Fruit fly (Drosophila melanogaster) whole organism, embryonic: ENCODE results near the gene Cyp12a4.

ENCODE experiments used
- B-H2 ChIP-seq: fragments of 200-800 bp; sonication (Bioruptor generic); optimal IDR thresholded peaks from 2 replicates; lab custom pipeline; 2018; ENCODE audit warnings: missing biosample characterization, mild to moderate bottlenecking, missing genetic modification characterization
- Bteb2 ChIP-seq: fragments of 200-800 bp; sonication (Bioruptor generic); optimal IDR thresholded peaks from 2 replicates; lab custom pipeline; 2016; ENCODE audit warnings: missing biosample characterization, missing genetic modification characterization
- CG10274 ChIP-seq: fragments of 200-800 bp; sonication (Bioruptor generic); optimal IDR thresholded peaks from 3 replicates; lab custom pipeline; 2017; ENCODE audit warnings: missing biosample characterization, mild to moderate bottlenecking, missing genetic modification characterization
- CG10366 ChIP-seq: fragments of 200-800 bp; sonication (Bioruptor generic); IDR thresholded peaks from 2 replicates; pipeline ENCODE4 v1.3.6; 2022; ENCODE audit warnings: missing biosample characterization, missing genetic modification characterization
- CG11247 ChIP-seq: fragments of 200-800 bp; sonication (Bioruptor generic); IDR thresholded peaks from 2 replicates; pipeline ENCODE4 v1.3.6; 2022; ENCODE audit warnings: missing biosample characterization, missing genetic modification characterization
- CG12155 ChIP-seq: fragments of 200-800 bp; sonication (Bioruptor generic); optimal IDR thresholded peaks from 3 replicates; lab custom pipeline; 2016; ENCODE audit warnings: missing biosample characterization, missing genetic modification characterization
- CG12299 ChIP-seq: fragments of 200-800 bp; sonication (Bioruptor generic); optimal IDR thresholded peaks from 2 replicates; lab custom pipeline; 2018; ENCODE audit warnings: missing biosample characterization, mild to moderate bottlenecking, missing genetic modification characterization
- CG12769 ChIP-seq: fragments of 200-800 bp; sonication (Bioruptor generic); optimal IDR thresholded peaks from 2 replicates; lab custom pipeline; 2019; ENCODE audit warnings: missing biosample characterization, mild to moderate bottlenecking, missing genetic modification characterization, moderate library complexity
- CG14965 ChIP-seq: fragments of 200-800 bp; sonication (Bioruptor generic); optimal IDR thresholded peaks from 2 replicates; lab custom pipeline; 2016; ENCODE audit warnings: missing biosample characterization, missing genetic modification characterization, borderline replicate concordance
- CG16779 ChIP-seq: fragments of 200-800 bp; sonication (Bioruptor generic); IDR thresholded peaks from 2 replicates; pipeline ENCODE4 v1.3.6; 2022; ENCODE audit warnings: missing biosample characterization, missing genetic modification characterization
- CG16863 ChIP-seq: fragments of 200-800 bp; sonication (Bioruptor generic); optimal IDR thresholded peaks from 3 replicates; lab custom pipeline; 2016; ENCODE audit warnings: missing biosample characterization, missing genetic modification characterization
- CG17328 ChIP-seq: fragments of 200-800 bp; sonication (Bioruptor generic); IDR thresholded peaks from 2 replicates; pipeline ENCODE4 v1.3.6; 2022; ENCODE audit warnings: missing biosample characterization, missing genetic modification characterization
- CG18764 ChIP-seq: fragments of 200-800 bp; sonication (Bioruptor generic); optimal IDR thresholded peaks from 3 replicates; lab custom pipeline; 2016; ENCODE audit warnings: missing biosample characterization, missing genetic modification characterization
- CG32532 ChIP-seq: fragments of 200-800 bp; sonication (Bioruptor generic); IDR thresholded peaks from 2 replicates; pipeline ENCODE4 v1.3.6; 2022; ENCODE audit warnings: missing biosample characterization, missing genetic modification characterization
- CG32772 ChIP-seq: fragments of 200-800 bp; sonication (Bioruptor generic); IDR thresholded peaks from 2 replicates; pipeline ENCODE4 v1.3.6; 2022; ENCODE audit warnings: missing biosample characterization, missing genetic modification characterization
- CG3281 ChIP-seq: fragments of 200-800 bp; sonication (Bioruptor generic); optimal IDR thresholded peaks from 3 replicates; lab custom pipeline; 2017; ENCODE audit warnings: missing biosample characterization, mild to moderate bottlenecking, missing genetic modification characterization
- CG33213 ChIP-seq: fragments of 200-800 bp; sonication (Bioruptor generic); optimal IDR thresholded peaks from 3 replicates; lab custom pipeline; 2016; ENCODE audit warnings: missing biosample characterization, missing genetic modification characterization
- CG5953 ChIP-seq: fragments of 200-800 bp; sonication (Bioruptor generic); IDR thresholded peaks from 2 replicates; pipeline ENCODE4 v1.3.6; 2022; ENCODE audit warnings: missing biosample characterization, missing genetic modification characterization
- CG6254 ChIP-seq: fragments of 200-800 bp; sonication (Bioruptor generic); optimal IDR thresholded peaks from 3 replicates; lab custom pipeline; 2017; ENCODE audit warnings: mild to moderate bottlenecking, missing biosample characterization, missing genetic modification reagents, missing genetic modification characterization
- CG7372 ChIP-seq: fragments of 200-800 bp; sonication (Bioruptor generic); IDR thresholded peaks from 2 replicates; pipeline ENCODE4 v1.3.6; 2022; ENCODE audit warnings: missing biosample characterization, missing genetic modification characterization
- CG8388 ChIP-seq: fragments of 200-800 bp; sonication (Bioruptor generic); optimal IDR thresholded peaks from 2 replicates; lab custom pipeline; 2019; ENCODE audit warnings: missing biosample characterization, mild to moderate bottlenecking, missing genetic modification characterization, moderate library complexity
- CG8478 ChIP-seq: fragments of >200 bp; optimal IDR thresholded peaks from 2 replicates; lab custom pipeline; 2018
- CG8924 ChIP-seq: fragments of 200-800 bp; optimal IDR thresholded peaks from 3 replicates; lab custom pipeline; 2019; ENCODE audit warnings: missing biosample characterization, mild to moderate bottlenecking, missing genetic modification characterization, moderate library complexity
- CG9797 ChIP-seq: fragments of 200-800 bp; sonication (Bioruptor generic); optimal IDR thresholded peaks from 3 replicates; lab custom pipeline; 2018; ENCODE audit warnings: missing biosample characterization, mild to moderate bottlenecking, missing genetic modification characterization
- Eip74EF ChIP-seq, 2 experiments: fragments of 200-800 bp in 1 of 2; fragments of >200 bp in 1 of 2; sonication (Bioruptor generic) in 1 of 2; optimal IDR thresholded peaks; 2 replicates each; lab custom pipeline; 2017 to 2019; ENCODE audit warnings: missing biosample characterization in 2 of 2, missing genetic modification characterization in 2 of 2, mild to moderate bottlenecking in 1 of 2, moderate library complexity in 1 of 2
- Fer3 ChIP-seq: fragments of 200-800 bp; sonication (Bioruptor generic); optimal IDR thresholded peaks from 2 replicates; lab custom pipeline; 2018; ENCODE audit warnings: missing biosample characterization, mild to moderate bottlenecking, missing genetic modification characterization, moderate library complexity
- HHEX ChIP-seq: fragments of 200-800 bp; sonication (Bioruptor generic); optimal IDR thresholded peaks from 3 replicates; lab custom pipeline; 2017; ENCODE audit warnings: missing biosample characterization, mild to moderate bottlenecking, missing genetic modification characterization, missing genetic modification reagents
- Lhr ChIP-seq: fragments of 200-800 bp; sonication (Bioruptor generic); optimal IDR thresholded peaks from 3 replicates; lab custom pipeline; 2017; ENCODE audit warnings: mild to moderate bottlenecking, missing biosample characterization, missing genetic modification reagents, missing genetic modification characterization
- Lim3 ChIP-seq: fragments of 200-800 bp; sonication (Bioruptor generic); IDR thresholded peaks from 2 replicates; pipeline ENCODE4 v1.3.6; 2022; ENCODE audit warnings: missing biosample characterization, missing genetic modification characterization
- NFAT ChIP-seq: fragments of 200-800 bp; sonication (Bioruptor generic); IDR thresholded peaks from 2 replicates; pipeline ENCODE4 v1.3.6; 2022; ENCODE audit warnings: missing biosample characterization, missing genetic modification characterization
- Poxn ChIP-seq: fragments of 200-800 bp; sonication (Bioruptor generic); IDR thresholded peaks from 2 replicates; pipeline ENCODE4 v1.3.6; 2022; ENCODE audit warnings: missing biosample characterization, missing genetic modification characterization
- Ravus ChIP-seq: fragments of 200-800 bp; sonication (Bioruptor generic); IDR thresholded peaks from 2 replicates; pipeline ENCODE4 v1.3.6; 2022; ENCODE audit warnings: missing biosample characterization, missing genetic modification characterization
- Side ChIP-seq: fragments of 200-800 bp; sonication (Bioruptor generic); optimal IDR thresholded peaks from 2 replicates; lab custom pipeline; 2016; ENCODE audit warnings: missing biosample characterization, missing genetic modification characterization
- Spps ChIP-seq: fragments of 200-800 bp; sonication (Bioruptor generic); optimal IDR thresholded peaks from 2 replicates; lab custom pipeline; 2018; ENCODE audit warnings: missing biosample characterization, mild to moderate bottlenecking, missing genetic modification characterization
- Xbp1 ChIP-seq: fragments of 200-800 bp; sonication (Bioruptor generic); optimal IDR thresholded peaks from 3 replicates; lab custom pipeline; 2016; ENCODE audit warnings: missing biosample characterization, mild to moderate bottlenecking, missing genetic modification characterization
- da ChIP-seq: fragments of 200-800 bp; sonication (Bioruptor generic); optimal IDR thresholded peaks from 2 replicates; lab custom pipeline; 2016; ENCODE audit warnings: missing biosample characterization, missing genetic modification characterization
- danr ChIP-seq: fragments of 200-800 bp; sonication (Bioruptor generic); IDR thresholded peaks from 2 replicates; pipeline ENCODE4 v1.3.6; 2022; ENCODE audit warnings: missing biosample characterization, missing genetic modification characterization
- dmrt99B ChIP-seq: fragments of 200-800 bp; sonication (Bioruptor generic); optimal IDR thresholded peaks from 2 replicates; lab custom pipeline; 2018; ENCODE audit warnings: missing biosample characterization, mild to moderate bottlenecking, missing genetic modification characterization, moderate library complexity
- ewg ChIP-seq: fragments of 200-800 bp; sonication (Bioruptor generic); optimal IDR thresholded peaks from 3 replicates; lab custom pipeline; 2017; ENCODE audit warnings: mild to moderate bottlenecking, missing biosample characterization, missing genetic modification reagents, missing genetic modification characterization
- gsb-n ChIP-seq: fragments of 200-800 bp; sonication (Bioruptor generic); optimal IDR thresholded peaks from 3 replicates; lab custom pipeline; 2018; ENCODE audit warnings: missing biosample characterization, mild to moderate bottlenecking, missing genetic modification characterization
- ham ChIP-seq: fragments of 200-800 bp; sonication (Bioruptor generic); IDR thresholded peaks from 2 replicates; pipeline ENCODE4 v1.3.6; 2022; ENCODE audit warnings: missing biosample characterization, missing genetic modification characterization
- her ChIP-seq: fragments of 200-800 bp; sonication (Bioruptor generic); optimal IDR thresholded peaks from 2 replicates; lab custom pipeline; 2016; ENCODE audit warnings: missing biosample characterization, missing genetic modification characterization
- lov ChIP-seq, 2 experiments: fragments of 200-800 bp in 1 of 2; fragments of >200 bp in 1 of 2; sonication (Bioruptor generic) in 1 of 2; IDR thresholded peaks in 1 of 2; optimal IDR thresholded peaks in 1 of 2; 2 replicates in 1 of 2; 3 replicates in 1 of 2; pipeline versions ENCODE4 v1.3.6 to Lab custom; 2017 to 2022; ENCODE audit warnings: missing biosample characterization in 1 of 2, missing genetic modification characterization in 1 of 2
- nmo ChIP-seq: fragments of 200-800 bp; sonication (Bioruptor generic); optimal IDR thresholded peaks from 2 replicates; lab custom pipeline; 2018; ENCODE audit warnings: missing biosample characterization, mild to moderate bottlenecking, missing genetic modification characterization, moderate library complexity
- nom ChIP-seq: fragments of 200-800 bp; sonication (Bioruptor generic); optimal IDR thresholded peaks from 2 replicates; lab custom pipeline; 2017; ENCODE audit warnings: missing biosample characterization, missing genetic modification characterization, mild to moderate bottlenecking, moderate library complexity, missing genetic modification reagents
- pho ChIP-seq: fragments of 200-800 bp; sonication (Bioruptor generic); optimal IDR thresholded peaks from 2 replicates; lab custom pipeline; 2016; ENCODE audit warnings: missing biosample characterization, missing genetic modification characterization
- sisA ChIP-seq: fragments of 200-800 bp; sonication (Bioruptor generic); IDR thresholded peaks from 2 replicates; pipeline ENCODE4 v1.3.6; 2022; ENCODE audit warnings: missing biosample characterization, missing genetic modification characterization
- ssp ChIP-seq: fragments of 200-800 bp; sonication (Bioruptor generic); IDR thresholded peaks from 2 replicates; pipeline ENCODE4 v1.3.6; 2022; ENCODE audit warnings: missing biosample characterization, missing genetic modification characterization
- tx ChIP-seq: fragments of 200-800 bp; sonication (Bioruptor generic); optimal IDR thresholded peaks from 2 replicates; lab custom pipeline; 2016; ENCODE audit warnings: missing biosample characterization, missing genetic modification characterization

Cyp12a4 gene

dm6 chr3R:19147511-19148239 is 12.7 kb downstream of the Cyp12a4 start, which contains the start of gene Ppcs (continued):
- peak; percentile 20 for TF ChIP-seq CG12299 (tag; lab: Kevin White, UChicago)
- TF ChIP-seq danr, result no peak
- peak; percentile 56; the same call in 1 of the 2 replicates for TF ChIP-seq CG32532 (GFP tag; lab: Robert Waterston, UW)
- TF ChIP-seq Poxn (GFP tag; lab: Robert Waterston, UW), result no peak
- TF ChIP-seq B-H2 (GFP tag; lab: Kevin White, UChicago), result peak; percentile 70
- TF ChIP-seq ewg (GFP tag; lab: Kevin White, UChicago), result peak; percentile 84
- TF ChIP-seq NFAT, result 0 out of 2 replicates have a peak, but pooled peaks have one; percentile 2
- TF ChIP-seq CG16779, result peak; percentile 75; the same call in 1 of the 2 replicates
- TF ChIP-seq Fer3 (tag; lab: Kevin White, UChicago), result peak; percentile 55
- peak; percentile 72 for TF ChIP-seq CG32772 (GFP tag; lab: Robert Waterston, UW)
- TF ChIP-seq Eip74EF (GFP tag; optimal IDR thresholded peaks at IDR 0.05; lab: Kevin White, UChicago), result no peak
- TF ChIP-seq CG6254, result peak; percentile 57
- 0 out of 2 replicates have a peak, but pooled peaks have one; percentile 17 for TF ChIP-seq ssp (GFP tag; lab: Robert Waterston, UW)
- TF ChIP-seq CG11247 (GFP tag; lab: Robert Waterston, UW), result 0 out of 2 replicates have a peak, but pooled peaks have one; percentile 27
- TF ChIP-seq CG10366 (GFP tag; lab: Robert Waterston, UW), result no peak
- peak; percentile 67 for TF ChIP-seq CG33213 (GFP tag; lab: Kevin White, UChicago)
- peak; percentile 33 for TF ChIP-seq CG8924
- TF ChIP-seq CG12769, result peak; percentile 22
- TF ChIP-seq Lhr (GFP tag; lab: Kevin White, UChicago), result peak; percentile 69
- TF ChIP-seq CG18764 (GFP tag; lab: Kevin White, UChicago), result peak; percentile 19
- no peak for TF ChIP-seq CG5953
- TF ChIP-seq CG17328, result 0 out of 2 replicates have a peak, but pooled peaks have one; percentile 28
- TF ChIP-seq CG14965 (GFP tag; lab: Kevin White, UChicago), result no peak
- peak; percentile 98 for TF ChIP-seq nom (GFP tag; lab: Kevin White, UChicago)
- peak; percentile 25 for TF ChIP-seq dmrt99B (tag; lab: Kevin White, UChicago)
- TF ChIP-seq ham, result no peak
- no peak for TF ChIP-seq CG8478 (lab: Kevin White, UChicago)
- peak; percentile 58 for TF ChIP-seq her
- no peak for TF ChIP-seq Ravus (GFP tag; lab: Robert Waterston, UW)
- peak; percentile 69 for TF ChIP-seq nmo
- peak; percentile 62 for TF ChIP-seq Bteb2 (GFP tag; lab: Kevin White, UChicago)
- TF ChIP-seq Xbp1 (GFP tag; lab: Kevin White, UChicago), result peak; percentile 46
- TF ChIP-seq CG8388, result peak; percentile 19
- TF ChIP-seq lov (optimal IDR thresholded peaks at IDR 0.05; lab: Kevin White, UChicago), result no peak
- no peak for TF ChIP-seq lov (GFP tag; IDR thresholded peaks at IDR 0.05; lab: Robert Waterston, UW)
- no peak for TF ChIP-seq Spps (tag; lab: Kevin White, UChicago)
- peak; percentile 49 for TF ChIP-seq CG12155
- peak; percentile 34 for TF ChIP-seq CG10274
- TF ChIP-seq CG7372 (GFP tag; lab: Robert Waterston, UW), result no peak
- peak; percentile 33 for TF ChIP-seq HHEX (GFP tag; lab: Kevin White, UChicago)
- TF ChIP-seq pho (GFP tag; lab: Kevin White, UChicago), result peak; percentile 74
- TF ChIP-seq sisA (GFP tag; lab: Robert Waterston, UW), result peak; percentile 13; the same call in 1 of the 2 replicates
- peak; percentile 54 for TF ChIP-seq da (GFP tag; lab: Kevin White, UChicago)
- TF ChIP-seq Side (GFP tag; lab: Kevin White, UChicago), result peak; percentile 70
- peak; percentile 76 for TF ChIP-seq CG3281 (GFP tag; lab: Kevin White, UChicago)
- TF ChIP-seq tx (GFP tag; lab: Kevin White, UChicago), result peak; percentile 69
- peak; percentile 25 for TF ChIP-seq CG9797 (GFP tag; lab: Kevin White, UChicago)
- peak; percentile 23 for TF ChIP-seq gsb-n (tag; lab: Kevin White, UChicago)
- peak; percentile 69 for TF ChIP-seq CG16863 (GFP tag; lab: Kevin White, UChicago)
- no peak for TF ChIP-seq Lim3 (GFP tag; lab: Robert Waterston, UW)
